Fruit fly (Drosophila melanogaster): ENCODE data around the gene CG42814.

DNA sequence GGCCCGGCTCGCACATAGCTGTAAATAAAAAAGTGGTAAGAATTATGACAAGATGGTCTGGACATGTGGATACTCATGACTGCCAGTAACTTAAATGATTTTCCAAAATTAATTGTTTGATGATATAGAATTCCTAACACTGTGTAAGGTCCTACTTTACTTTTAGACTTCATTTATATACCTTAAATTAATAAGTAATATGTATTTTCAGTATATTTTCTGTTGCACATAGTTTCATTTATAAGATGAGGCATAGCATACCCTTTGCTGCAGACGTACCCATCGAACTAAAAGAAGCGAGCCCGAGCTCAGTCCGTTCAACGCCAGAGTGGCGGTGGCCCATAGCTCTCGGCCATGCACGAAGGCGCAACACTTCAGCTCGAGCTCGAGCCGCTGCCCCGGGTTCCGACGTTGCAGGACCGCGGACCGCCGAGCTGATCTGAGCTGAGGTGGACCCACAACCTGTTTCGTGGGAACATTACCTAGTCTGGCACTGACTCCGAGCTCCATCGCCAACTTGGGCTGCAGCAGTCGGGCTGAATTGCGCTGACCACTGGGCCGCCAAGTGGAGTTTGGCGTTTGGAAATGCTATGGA lies 11.7 kb downstream of the CG42814 start:
- TF ChIP-seq EcR (GFP tag; optimal IDR thresholded peaks at IDR 0.05): peak; percentile 46
- TF ChIP-seq fd96Ca (GFP tag; IDR thresholded peaks at IDR 0.05): no peak
- TF ChIP-seq CG8159 (tag; optimal IDR thresholded peaks at IDR 0.05): peak; percentile 79
- TF ChIP-seq CG32121 (GFP tag; IDR thresholded peaks at IDR 0.05): peak; percentile 61
- peak; percentile 70 for TF ChIP-seq CG9948 (tag; optimal IDR thresholded peaks at IDR 0.05)
- TF ChIP-seq CG4496 (GFP tag; IDR thresholded peaks at IDR 0.05): 0 out of 3 replicates have a peak, but pooled peaks have one; percentile 55
- peak; percentile 47 for TF ChIP-seq Pif1B (GFP tag; optimal IDR thresholded peaks at IDR 0.05)
- peak; percentile 71 for TF ChIP-seq CG15710 (tag; optimal IDR thresholded peaks at IDR 0.05)
- TF ChIP-seq CG14655 (GFP tag; optimal IDR thresholded peaks at IDR 0.05): peak; percentile 80

Data from whole organism, pupa.